Worm (Caenorhabditis elegans) whole organism, late embryonic: ENCODE results near the gene frpr-2.
A peak's percentile ranks its signal among the peaks of the same experiment; 100 is the strongest.

Experiments used
- C38D4.7 ChIP-seq: fragments of 200-800 bp; sonication (Bioruptor generic); optimal IDR thresholded peaks from 2 replicates; lab custom pipeline; 2018; ENCODE audit warnings: mild to moderate bottlenecking, missing genetic modification characterization, moderate library complexity, missing compliant biosample characterization
- T23F11.4 ChIP-seq: fragments of 200-800 bp; sonication (Bioruptor generic); optimal IDR thresholded peaks from 2 replicates; lab custom pipeline; 2018; ENCODE audit warnings: mild to moderate bottlenecking, missing genetic modification characterization, missing compliant biosample characterization
- Y22D7AL.16 ChIP-seq: sonication (generic microtip); optimal IDR thresholded peaks from 2 replicates; lab custom pipeline; 2016; ENCODE audit warnings: missing genetic modification characterization, missing compliant biosample characterization
- ama-1 ChIP-seq: fragments of 150-350 bp; optimal IDR thresholded peaks from 2 replicates; lab custom pipeline; 2014
- ceh-14 ChIP-seq: sonication (generic microtip); optimal IDR thresholded peaks from 2 replicates; lab custom pipeline; 2016; ENCODE audit warnings: missing genotype, missing genetic modification characterization, missing compliant biosample characterization
- ceh-22 ChIP-seq: sonication (generic microtip); optimal IDR thresholded peaks from 2 replicates; lab custom pipeline; 2017; ENCODE audit warnings: missing biosample characterization, missing genetic modification characterization
- ceh-31 ChIP-seq: sonication (generic microtip); optimal IDR thresholded peaks from 2 replicates; lab custom pipeline; 2016; ENCODE audit warnings: missing genetic modification characterization, missing compliant biosample characterization
- ceh-34 ChIP-seq: sonication (generic microtip); optimal IDR thresholded peaks from 2 replicates; lab custom pipeline; 2016; ENCODE audit warnings: mild to moderate bottlenecking, missing genetic modification characterization, missing compliant biosample characterization
- ceh-48 ChIP-seq: sonication (generic microtip); optimal IDR thresholded peaks from 2 replicates; lab custom pipeline; 2016; ENCODE audit warnings: missing genetic modification characterization, inconsistent platforms, missing compliant biosample characterization
- ceh-9 ChIP-seq: sonication (generic microtip); optimal IDR thresholded peaks from 2 replicates; lab custom pipeline; 2016; ENCODE audit warnings: mild to moderate bottlenecking, missing genetic modification characterization, inconsistent platforms, missing compliant biosample characterization
- che-1 ChIP-seq: sonication (generic microtip); optimal IDR thresholded peaks from 2 replicates; lab custom pipeline; 2016; ENCODE audit warnings: mild to moderate bottlenecking, missing genetic modification characterization, missing compliant biosample characterization
- dve-1 ChIP-seq: sonication (generic microtip); optimal IDR thresholded peaks from 2 replicates; lab custom pipeline; 2017; ENCODE audit warnings: antibody characterized with exemption, mild to moderate bottlenecking, missing genetic modification characterization, missing compliant biosample characterization
- elt-2 ChIP-seq: sonication (generic microtip); optimal IDR thresholded peaks from 2 replicates; lab custom pipeline; 2016; ENCODE audit warnings: missing genetic modification reagents, missing genetic modification characterization, missing compliant biosample characterization
- elt-4 ChIP-seq: sonication (generic microtip); optimal IDR thresholded peaks from 2 replicates; lab custom pipeline; 2016; ENCODE audit warnings: missing genetic modification characterization, missing compliant biosample characterization
- ets-4 ChIP-seq: sonication (generic microtip); optimal IDR thresholded peaks from 2 replicates; lab custom pipeline; 2016; ENCODE audit warnings: missing genetic modification characterization, missing compliant biosample characterization
- eyg-1 ChIP-seq: sonication (generic microtip); optimal IDR thresholded peaks from 2 replicates; lab custom pipeline; 2016; ENCODE audit warnings: missing genotype, missing genetic modification characterization, missing compliant biosample characterization
- fax-1 ChIP-seq: sonication (generic microtip); optimal IDR thresholded peaks from 2 replicates; lab custom pipeline; 2016; ENCODE audit warnings: missing genotype, missing genetic modification characterization, missing compliant biosample characterization
- fkh-10 ChIP-seq: fragments of 150-350 bp; optimal IDR thresholded peaks from 2 replicates; lab custom pipeline; 2014; ENCODE audit warnings: missing biosample characterization, missing genetic modification reagents, missing genetic modification characterization
- gmeb-2 ChIP-seq: sonication (generic microtip); optimal IDR thresholded peaks from 2 replicates; lab custom pipeline; 2016; ENCODE audit warnings: missing genetic modification characterization, inconsistent platforms, missing compliant biosample characterization
- hlh-13 ChIP-seq: fragments of 200-800 bp; sonication (Bioruptor generic); optimal IDR thresholded peaks from 2 replicates; lab custom pipeline; 2018; ENCODE audit warnings: mild to moderate bottlenecking, missing genetic modification characterization, missing compliant biosample characterization
- hlh-15 ChIP-seq: sonication (generic microtip); optimal IDR thresholded peaks from 2 replicates; lab custom pipeline; 2016; ENCODE audit warnings: missing genetic modification characterization, missing compliant biosample characterization
- lim-6 ChIP-seq: sonication (generic microtip); optimal IDR thresholded peaks from 2 replicates; lab custom pipeline; 2016; ENCODE audit warnings: missing genetic modification characterization, missing compliant biosample characterization
- lin-11 ChIP-seq: fragments of 200-800 bp; sonication (Bioruptor generic); optimal IDR thresholded peaks from 2 replicates; lab custom pipeline; 2018; ENCODE audit warnings: mild to moderate bottlenecking, missing genetic modification characterization, missing compliant biosample characterization
- madf-2 ChIP-seq: sonication (generic microtip); optimal IDR thresholded peaks from 2 replicates; lab custom pipeline; 2017; ENCODE audit warnings: missing genetic modification characterization, missing compliant biosample characterization
- nfya-1 ChIP-seq: sonication (generic microtip); optimal IDR thresholded peaks from 2 replicates; lab custom pipeline; 2017; ENCODE audit warnings: missing genetic modification characterization, mild to moderate bottlenecking, missing compliant biosample characterization, antibody characterized with exemption, moderate library complexity
- nhr-232 ChIP-seq: sonication (generic microtip); optimal IDR thresholded peaks from 2 replicates; lab custom pipeline; 2016; ENCODE audit warnings: missing genetic modification characterization, missing compliant biosample characterization
- npax-4 ChIP-seq: sonication (generic microtip); optimal IDR thresholded peaks from 2 replicates; lab custom pipeline; 2016; ENCODE audit warnings: missing genetic modification characterization, missing compliant biosample characterization
- pag-3 ChIP-seq: sonication (generic microtip); optimal IDR thresholded peaks from 2 replicates; lab custom pipeline; 2016; ENCODE audit warnings: missing compliant biosample characterization, missing genetic modification characterization, borderline replicate concordance
- pat-9 ChIP-seq: fragments of 200-800 bp; sonication (Bioruptor generic); optimal IDR thresholded peaks from 2 replicates; lab custom pipeline; 2018; ENCODE audit warnings: mild to moderate bottlenecking, missing genetic modification characterization, moderate library complexity, missing compliant biosample characterization
- pax-1 ChIP-seq: fragments of 150-350 bp; optimal IDR thresholded peaks from 2 replicates; lab custom pipeline; 2014; ENCODE audit warnings: missing biosample characterization, missing genetic modification characterization
- pha-2 ChIP-seq: sonication (generic microtip); optimal IDR thresholded peaks from 2 replicates; lab custom pipeline; 2017; ENCODE audit warnings: mild to moderate bottlenecking, missing genetic modification characterization, missing compliant biosample characterization
- pqm-1 ChIP-seq: sonication (generic microtip); optimal IDR thresholded peaks from 2 replicates; lab custom pipeline; 2016; ENCODE audit warnings: missing genetic modification characterization, missing compliant biosample characterization
- ref-2 ChIP-seq: sonication (generic microtip); optimal IDR thresholded peaks from 2 replicates; lab custom pipeline; 2016; ENCODE audit warnings: missing genetic modification characterization, missing compliant biosample characterization
- sdc-2 ChIP-seq: sonication (generic microtip); optimal IDR thresholded peaks from 2 replicates; lab custom pipeline; 2016; ENCODE audit warnings: missing genotype, missing genetic modification characterization, missing compliant biosample characterization
- sox-2 ChIP-seq: fragments of 200-800 bp; sonication (Bioruptor generic); IDR thresholded peaks from 2 replicates; pipeline ENCODE4 v1.3.6; 2022; ENCODE audit warnings: missing genetic modification reagents, missing genetic modification characterization, missing compliant biosample characterization
- tbx-2 ChIP-seq: sonication (generic microtip); optimal IDR thresholded peaks from 2 replicates; lab custom pipeline; 2016; ENCODE audit warnings: missing genetic modification characterization, missing compliant biosample characterization
- ttx-3 ChIP-seq: sonication (generic microtip); optimal IDR thresholded peaks from 2 replicates; lab custom pipeline; 2016; ENCODE audit warnings: missing genetic modification reagents, missing genetic modification characterization, missing compliant biosample characterization
- unc-3 ChIP-seq, 2 experiments: fragments of 200-800 bp in 1 of 2; sonication (Bioruptor generic) in 1 of 2; sonication (generic microtip) in 1 of 2; conservative IDR thresholded peaks in 1 of 2; optimal IDR thresholded peaks in 1 of 2; 2 replicates each; pipeline versions ENCODE4 v1.3.6 to Lab custom; 2016 to 2022; ENCODE audit warnings: missing compliant biosample characterization in 2 of 2, missing genetic modification characterization in 2 of 2, missing genetic modification reagents in 1 of 2
- unc-86 ChIP-seq: sonication (generic microtip); optimal IDR thresholded peaks from 2 replicates; lab custom pipeline; 2016; ENCODE audit warnings: missing genetic modification characterization, missing compliant biosample characterization
- zip-5 ChIP-seq: sonication (generic microtip); optimal IDR thresholded peaks from 2 replicates; lab custom pipeline; 2016; ENCODE audit warnings: missing genetic modification characterization, missing compliant biosample characterization
- ztf-16 ChIP-seq: sonication (generic microtip); optimal IDR thresholded peaks from 2 replicates; lab custom pipeline; 2017; ENCODE audit warnings: missing genetic modification characterization, missing compliant biosample characterization

The frpr-2 gene

DNA sequence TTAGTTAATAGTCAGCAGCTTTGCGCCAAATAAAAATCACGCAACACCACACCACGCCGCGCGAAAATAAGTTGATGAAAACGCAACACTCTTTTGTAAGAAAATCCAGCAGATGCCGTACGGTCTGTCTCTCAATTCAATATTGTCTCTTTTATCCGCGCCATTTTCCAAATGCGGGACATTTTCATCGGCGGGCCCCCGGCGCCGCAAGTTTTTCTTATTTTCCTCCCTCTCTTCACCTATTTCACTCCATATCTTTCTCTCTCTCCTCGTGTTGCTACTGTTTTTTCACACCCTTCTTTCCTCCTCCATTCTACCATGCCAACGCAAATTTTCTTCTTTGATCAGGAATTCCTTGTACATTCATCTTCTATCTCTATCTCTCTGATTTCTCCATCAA is 41.1 kb downstream of the frpr-2 start:
- TF ChIP-seq pat-9 (no peak), lin-11 (tag; lab: Kevin White, UChicago) (no peak), sox-2 (GFP tag; lab: Robert Waterston, UW) (no peak), eyg-1 (tag; lab: Kevin White, UChicago) (no peak), T23F11.4 (GFP tag; lab: Kevin White, UChicago) (no peak), ceh-14 (tag; lab: Kevin White, UChicago) (no peak), Y22D7AL.16 (tag; lab: Kevin White, UChicago) (no peak), ets-4 (no peak), fax-1 (no peak), ceh-34 (tag; lab: Kevin White, UChicago) (no peak), elt-2 (tag; lab: Kevin White, UChicago) (no peak), nhr-232 (tag; lab: Kevin White, UChicago) (no peak), elt-4 (tag; lab: Kevin White, UChicago) (no peak), ztf-16 (tag; lab: Kevin White, UChicago) (no peak), ceh-48 (tag; lab: Kevin White, UChicago) (no peak), madf-2 (no peak), unc-86 (no peak)

- TF ChIP-seq nfya-1 (no peak), unc-3 (GFP tag; conservative IDR thresholded peaks at IDR 0.05; lab: Robert Waterston, UW) (no peak), unc-3 (tag; optimal IDR thresholded peaks at IDR 0.05; lab: Kevin White, UChicago) (no peak), lim-6 (tag; lab: Kevin White, UChicago) (no peak), ttx-3 (tag; lab: Kevin White, UChicago) (no peak), hlh-13 (GFP tag; lab: Kevin White, UChicago) (no peak), ceh-22 (tag; lab: Kevin White, UChicago) (no peak), hlh-15 (tag; lab: Kevin White, UChicago) (no peak), che-1 (tag; lab: Kevin White, UChicago) (no peak), C38D4.7 (no peak), pha-2 (tag; lab: Kevin White, UChicago) (no peak), fkh-10 (GFP tag; lab: Kevin White, UChicago) (no peak), nhr-232 (tag; lab: Kevin White, UChicago) (no peak), pag-3 (tag; lab: Kevin White, UChicago) (no peak), ama-1 (lab: Kevin White, UChicago) (no peak), ref-2 (tag; lab: Kevin White, UChicago) (no peak), zip-5 (tag; lab: Kevin White, UChicago) (no peak)
These were observed 41.5 kb downstream of the frpr-2 start for ce11 chrX:13006734-13007133.

ce11 chrX:13007857-13008813 is 42.9 kb downstream of the frpr-2 start, which contains the start of gene nhr-25:
nhr-25 (plus strand) TSS chrX:13008493.
- TF ChIP-seq elt-2 (tag; lab: Kevin White, UChicago) (peak; percentile 62), fax-1 (no peak), ceh-31 (tag; lab: Kevin White, UChicago) (peak; percentile 17)

- TF ChIP-seq pax-1 (no peak), ceh-9 (tag; lab: Kevin White, UChicago) (no peak), gmeb-2 (tag; lab: Kevin White, UChicago) (no peak), pha-2 (tag; lab: Kevin White, UChicago) (no peak), Y22D7AL.16 (tag; lab: Kevin White, UChicago) (no peak), sdc-2 (tag; lab: Kevin White, UChicago) (no peak), npax-4 (tag; lab: Kevin White, UChicago) (no peak), ztf-16 (tag; lab: Kevin White, UChicago) (no peak), tbx-2 (no peak), dve-1 (no peak), pqm-1 (tag; lab: Kevin White, UChicago) (no peak)
These were observed 43.6 kb downstream of the frpr-2 start for ce11 chrX:13008895-13009294.
